Worm (Caenorhabditis elegans): ENCODE measurements around the gene Y105C5B.5.

Y105C5B.5 gene

ce11 chrIV:15861499-15861898, 39.5 kb downstream of the Y105C5B.5 start:
- TF ChIP-seq tbx-7 (tag; optimal IDR thresholded peaks at IDR 0.05) = no peak
- no peak for TF ChIP-seq eyg-1 (tag; optimal IDR thresholded peaks at IDR 0.05)
- TF ChIP-seq sox-4 (tag; optimal IDR thresholded peaks at IDR 0.05) = no peak
- no peak for TF ChIP-seq nhr-11 (tag; optimal IDR thresholded peaks at IDR 0.05)
- TF ChIP-seq ama-1 (optimal IDR thresholded peaks at IDR 0.05) = no peak
- TF ChIP-seq lin-11 (tag; optimal IDR thresholded peaks at IDR 0.05) = no peak
- TF ChIP-seq ztf-16 (tag; optimal IDR thresholded peaks at IDR 0.05) = no peak
- no peak for TF ChIP-seq hlh-8 (tag; optimal IDR thresholded peaks at IDR 0.05)
- TF ChIP-seq C08G9.2 (tag; optimal IDR thresholded peaks at IDR 0.05) = no peak

ce11 chrIV:15853820-15854426, 47.1 kb downstream of the Y105C5B.5 start:
- no peak for TF ChIP-seq ceh-19 (GFP tag; optimal IDR thresholded peaks at IDR 0.05)
- no peak for TF ChIP-seq hlh-30 (tag; optimal IDR thresholded peaks at IDR 0.05; ENCODE audit: insufficient read depth)
- no peak for TF ChIP-seq unc-42 (tag; optimal IDR thresholded peaks at IDR 0.05)
- no peak for TF ChIP-seq lim-6 (tag; optimal IDR thresholded peaks at IDR 0.05)
- no peak for TF ChIP-seq elt-4 (tag; optimal IDR thresholded peaks at IDR 0.05)
- no peak for TF ChIP-seq npax-4 (tag; optimal IDR thresholded peaks at IDR 0.05)
- no peak for TF ChIP-seq ceh-45 (GFP tag; IDR thresholded peaks at IDR 0.05)
- TF ChIP-seq syd-9 (tag; optimal IDR thresholded peaks at IDR 0.05) = no peak
- TF ChIP-seq nhr-11 (tag; optimal IDR thresholded peaks at IDR 0.05) = no peak
- no peak for TF ChIP-seq hlh-8 (tag; optimal IDR thresholded peaks at IDR 0.05)
- TF ChIP-seq pros-1 (tag; optimal IDR thresholded peaks at IDR 0.05) = no peak

ce11 chrIV:15852875-15853793, 47.9 kb downstream of the Y105C5B.5 start:
- TF ChIP-seq sdc-2 (tag; optimal IDR thresholded peaks at IDR 0.05) = no peak
- no peak for TF ChIP-seq unc-3 (GFP tag; conservative IDR thresholded peaks at IDR 0.05)
- TF ChIP-seq unc-3 (tag; optimal IDR thresholded peaks at IDR 0.05) = no peak
- no peak for TF ChIP-seq Y22D7AL.16 (tag; optimal IDR thresholded peaks at IDR 0.05)
- no peak for TF ChIP-seq ceh-22 (tag; optimal IDR thresholded peaks at IDR 0.05)

ce11 chrIV:15850647-15851046, 50.4 kb downstream of the Y105C5B.5 start:
- TF ChIP-seq nfya-1 (tag; optimal IDR thresholded peaks at IDR 0.05) = peak; percentile 61
- TF ChIP-seq ceh-19 (GFP tag; optimal IDR thresholded peaks at IDR 0.05) = no peak
- no peak for TF ChIP-seq tbx-7 (tag; optimal IDR thresholded peaks at IDR 0.05)
- TF ChIP-seq pha-4 (tag; optimal IDR thresholded peaks at IDR 0.05) = no peak
- TF ChIP-seq ceh-24 (tag; optimal IDR thresholded peaks at IDR 0.05) = no peak

Data from whole organism, late embryonic.